Fruit fly (Drosophila melanogaster): ENCODE measurements around the gene CG33673.

The CG33673 gene

DNA sequence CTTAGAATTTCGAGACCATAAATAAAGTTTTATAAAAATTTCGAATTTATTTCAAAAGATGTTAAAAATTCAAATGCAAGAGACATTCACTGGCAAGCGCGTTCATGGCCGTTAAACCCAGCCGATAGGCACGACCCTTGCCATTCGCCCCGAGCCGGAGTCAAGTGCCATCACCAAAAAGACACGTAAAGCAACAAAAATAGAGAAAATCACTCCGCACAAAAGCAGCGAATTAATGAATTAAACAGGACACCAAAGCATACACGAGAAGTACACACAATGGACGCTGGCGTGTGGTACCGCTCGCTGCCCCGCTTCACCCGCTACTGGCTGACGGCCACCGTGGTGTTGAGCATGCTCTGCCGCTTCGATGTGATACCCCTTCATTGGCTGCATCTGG is 27.4 kb upstream of the CG33673 start, which contains the start of gene Der-1 (continued):
- no peak for TF ChIP-seq CG10959 (GFP tag; IDR thresholded peaks at IDR 0.05)
- TF ChIP-seq abd-A (tag; optimal IDR thresholded peaks at IDR 0.05) = no peak
- TF ChIP-seq z (GFP tag; IDR thresholded peaks at IDR 0.05) = no peak
- TF ChIP-seq CG7372 (GFP tag; IDR thresholded peaks at IDR 0.05) = no peak
- no peak for TF ChIP-seq pros (GFP tag; optimal IDR thresholded peaks at IDR 0.05)
- no peak for TF ChIP-seq E2f1 (GFP tag; IDR thresholded peaks at IDR 0.05)
- TF ChIP-seq CG2712 (tag; optimal IDR thresholded peaks at IDR 0.05) = peak; percentile 15
- peak; percentile 52 for TF ChIP-seq CG2120 (GFP tag; optimal IDR thresholded peaks at IDR 0.05)
- no peak for TF ChIP-seq Hsf (GFP tag; optimal IDR thresholded peaks at IDR 0.05)
- TF ChIP-seq CG43689 (GFP tag; IDR thresholded peaks at IDR 0.05) = no peak
- peak; percentile 43 for TF ChIP-seq CG15514 (GFP tag; optimal IDR thresholded peaks at IDR 0.05)
- no peak for TF ChIP-seq CG3281 (GFP tag; optimal IDR thresholded peaks at IDR 0.05)
- TF ChIP-seq Abd-B (GFP tag; optimal IDR thresholded peaks at IDR 0.05) = peak; percentile 56
- TF ChIP-seq sc (optimal IDR thresholded peaks at IDR 0.05) = no peak
- TF ChIP-seq sc (GFP tag; optimal IDR thresholded peaks at IDR 0.05) = no peak
- TF ChIP-seq tap (tag; optimal IDR thresholded peaks at IDR 0.05) = no peak
- TF ChIP-seq CG8290 (GFP tag; optimal IDR thresholded peaks at IDR 0.05) = no peak
- no peak for TF ChIP-seq CG8290 (tag; optimal IDR thresholded peaks at IDR 0.05)
- TF ChIP-seq CG33213 (GFP tag; optimal IDR thresholded peaks at IDR 0.05) = peak; percentile 11
- TF ChIP-seq shn (GFP tag; optimal IDR thresholded peaks at IDR 0.05) = no peak
- TF ChIP-seq tll (GFP tag; optimal IDR thresholded peaks at IDR 0.05) = no peak
- no peak for TF ChIP-seq Fer1 (GFP tag; optimal IDR thresholded peaks at IDR 0.05)
- no peak for TF ChIP-seq CG4424 (GFP tag; optimal IDR thresholded peaks at IDR 0.05)
- no peak for TF ChIP-seq pho (GFP tag; optimal IDR thresholded peaks at IDR 0.05)
- TF ChIP-seq ranshi (GFP tag; IDR thresholded peaks at IDR 0.05) = no peak
- TF ChIP-seq oc (tag; optimal IDR thresholded peaks at IDR 0.05) = no peak
- TF ChIP-seq cato (GFP tag; optimal IDR thresholded peaks at IDR 0.05; ENCODE audit: borderline replicate concordance) = no peak
- TF ChIP-seq scrt (GFP tag; optimal IDR thresholded peaks at IDR 0.05) = no peak
- TF ChIP-seq CG14441 (GFP tag; IDR thresholded peaks at IDR 0.05) = no peak
- no peak for TF ChIP-seq CG31441 (GFP tag; IDR thresholded peaks at IDR 0.05)
- TF ChIP-seq btn (GFP tag; optimal IDR thresholded peaks at IDR 0.05) = no peak
- TF ChIP-seq mirr (GFP tag; optimal IDR thresholded peaks at IDR 0.05) = no peak
- TF ChIP-seq CG17568 (GFP tag; optimal IDR thresholded peaks at IDR 0.05) = no peak
- no peak for TF ChIP-seq repo (GFP tag; optimal IDR thresholded peaks at IDR 0.05)
- no peak for TF ChIP-seq Awh (GFP tag; IDR thresholded peaks at IDR 0.05)
- no peak for TF ChIP-seq jumu (GFP tag; optimal IDR thresholded peaks at IDR 0.05)
- TF ChIP-seq bab2 (GFP tag; optimal IDR thresholded peaks at IDR 0.05) = no peak
- TF ChIP-seq Jarid2 (GFP tag; optimal IDR thresholded peaks at IDR 0.05) = no peak
- TF ChIP-seq schlank (tag; optimal IDR thresholded peaks at IDR 0.05) = no peak
- TF ChIP-seq zen2 (GFP tag; IDR thresholded peaks at IDR 0.05; ENCODE audit: partially characterized antibody) = peak; percentile 80
- TF ChIP-seq sna (GFP tag; IDR thresholded peaks at IDR 0.05; ENCODE audit: partially characterized antibody) = peak; percentile 78
- no peak for TF ChIP-seq ap (GFP tag; IDR thresholded peaks at IDR 0.05)
- no peak for TF ChIP-seq CG6813 (GFP tag; optimal IDR thresholded peaks at IDR 0.05)
- no peak for TF ChIP-seq CG14014 (GFP tag; IDR thresholded peaks at IDR 0.05)
- TF ChIP-seq CG7987 (GFP tag; optimal IDR thresholded peaks at IDR 0.05) = no peak
- no peak for TF ChIP-seq CG31224 (GFP tag; IDR thresholded peaks at IDR 0.05)
- TF ChIP-seq CG13287 (GFP tag; IDR thresholded peaks at IDR 0.05; ENCODE audit: partially characterized antibody) = peak; percentile 95
- TF ChIP-seq Bgb (GFP tag; IDR thresholded peaks at IDR 0.05; ENCODE audit: partially characterized antibody) = peak; percentile 97
- TF ChIP-seq Taf1 (GFP tag; IDR thresholded peaks at IDR 0.05) = no peak
- TF ChIP-seq CG3726 (GFP tag; IDR thresholded peaks at IDR 0.05) = no peak
- TF ChIP-seq H2.0 (GFP tag; IDR thresholded peaks at IDR 0.05) = peak; percentile 15; the same call in 1 of the 2 replicates
- no peak for TF ChIP-seq CG12942 (GFP tag; optimal IDR thresholded peaks at IDR 0.05)
